Worm (Caenorhabditis elegans) whole organism, L3 larva: ENCODE data around the gene col-183.

Experiments
- R02D3.7 ChIP-seq: fragments of 150-350 bp; optimal IDR thresholded peaks from 2 replicates; lab custom pipeline; 2014; ENCODE audit warnings: missing biosample characterization, missing genetic modification characterization
- ZK546.5 ChIP-seq: sonication (generic microtip); optimal IDR thresholded peaks from 2 replicates; lab custom pipeline; 2017; ENCODE audit warnings: missing biosample characterization, missing genetic modification characterization
- ceh-82 ChIP-seq: fragments of 150-350 bp; optimal IDR thresholded peaks from 2 replicates; lab custom pipeline; 2014; ENCODE audit warnings: missing biosample characterization, missing genetic modification characterization
- egl-27 ChIP-seq: sonication (generic microtip); optimal IDR thresholded peaks from 4 replicates; lab custom pipeline; 2017; ENCODE audit warnings: missing biosample characterization, missing genetic modification reagents, missing genetic modification characterization
- elt-2 ChIP-seq: sonication (generic microtip); optimal IDR thresholded peaks from 2 replicates; lab custom pipeline; 2016; ENCODE audit warnings: missing genetic modification reagents, mild to moderate bottlenecking, missing genetic modification characterization, missing compliant biosample characterization
- elt-3 ChIP-seq, 3 experiments: fragments of 150-350 bp in 1 of 3; sonication (generic microtip) in 2 of 3; optimal IDR thresholded peaks; 2 replicates in 2 of 3; 4 replicates in 1 of 3; lab custom pipeline; 2014 to 2017; ENCODE audit warnings: missing biosample characterization in 3 of 3, missing genetic modification characterization in 3 of 3
- fkh-10 ChIP-seq: sonication (generic microtip); optimal IDR thresholded peaks from 2 replicates; lab custom pipeline; 2017; ENCODE audit warnings: missing biosample characterization, missing genetic modification reagents, missing genetic modification characterization
- nhr-11 ChIP-seq: fragments of 150-350 bp; optimal IDR thresholded peaks from 2 replicates; lab custom pipeline; 2014; ENCODE audit warnings: missing biosample characterization, missing genetic modification characterization
- snpc-4 ChIP-seq: fragments of 150-350 bp; optimal IDR thresholded peaks from 2 replicates; lab custom pipeline; 2014; ENCODE audit warnings: missing biosample characterization, missing genetic modification characterization

ce11 chrX:13469907-13470647 lies 2.5 kb upstream of the col-183 start:
- TF ChIP-seq ZK546.5 (no peak), egl-27 (no peak), nhr-11 (tag; lab: Kevin White, UChicago) (no peak), elt-2 (tag; lab: Kevin White, UChicago) (peak; percentile 25), fkh-10 (GFP tag; lab: Kevin White, UChicago) (no peak), elt-3 (tag; optimal IDR thresholded peaks at IDR 0.05; lab: Kevin White, UChicago) (peak in 1 of 3 experiments; percentile 58), ceh-82 (tag; lab: Kevin White, UChicago) (no peak), snpc-4 (tag; lab: Kevin White, UChicago) (no peak), R02D3.7 (tag; lab: Kevin White, UChicago) (no peak)
